Fruit fly (Drosophila melanogaster): ENCODE measurements around the gene CG5070.

DNA sequence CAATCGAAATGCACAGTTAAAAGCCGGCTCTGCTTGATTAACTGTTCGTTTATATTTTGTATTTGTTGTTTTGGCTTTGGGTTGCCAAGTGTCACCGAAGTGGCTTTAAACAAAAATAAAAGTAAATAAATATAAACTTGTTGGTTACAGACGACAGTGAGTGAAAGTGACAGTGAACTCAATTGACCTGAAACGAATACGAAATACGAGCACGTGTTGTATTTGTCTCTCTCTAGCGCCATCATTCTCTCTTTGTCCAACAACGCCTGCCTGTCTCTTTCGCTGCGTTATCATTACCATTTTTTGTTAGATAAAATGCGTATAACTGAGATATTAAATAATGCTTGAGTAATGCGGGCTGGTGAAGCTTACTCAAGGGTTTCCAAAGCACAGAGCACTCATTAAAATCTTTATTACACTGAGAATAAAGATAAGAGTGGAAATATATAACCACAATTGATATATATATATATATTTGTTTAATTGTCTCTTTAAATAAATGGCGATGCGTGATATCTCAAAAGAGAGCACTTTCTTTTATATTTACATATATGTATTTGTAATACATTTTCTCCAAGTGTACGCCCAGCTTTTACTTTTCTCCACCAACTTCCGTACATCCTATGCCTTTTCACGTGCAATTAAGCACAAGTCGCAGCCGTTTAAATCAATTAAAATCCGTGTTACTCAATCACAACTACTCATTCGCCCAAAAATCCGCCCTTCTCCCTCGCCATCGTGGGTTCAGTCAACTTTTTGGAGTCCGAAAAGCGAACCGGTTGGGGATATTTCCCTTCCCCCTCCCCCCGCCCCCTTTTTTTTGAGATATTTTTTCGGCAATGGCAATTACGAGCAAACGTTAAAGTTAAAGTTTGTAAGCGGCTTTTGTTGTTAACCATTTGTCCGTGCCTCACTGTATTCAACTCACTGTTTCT lies 21.4 kb upstream of the CG5070 start:
- no peak for TF ChIP-seq CG8478 (optimal IDR thresholded peaks at IDR 0.05)
- no peak for TF ChIP-seq CTCF (optimal IDR thresholded peaks at IDR 0.05)

All from S2 (cell line).